Fruit fly (Drosophila melanogaster) whole organism, wandering third instar larva: ENCODE data around the gene CG11286.

ENCODE experiments used
- CG32264 ChIP-seq: fragments of 200-800 bp; sonication (Bioruptor generic); optimal IDR thresholded peaks from 2 replicates; lab custom pipeline; 2016; ENCODE audit warnings: missing biosample characterization, missing genetic modification characterization
- CG9705 ChIP-seq: fragments of 200-800 bp; sonication (Bioruptor generic); optimal IDR thresholded peaks from 2 replicates; lab custom pipeline; 2018; ENCODE audit warnings: missing biosample characterization, mild to moderate bottlenecking, missing genetic modification characterization
- CrebA ChIP-seq: fragments of 200-800 bp; sonication (Bioruptor generic); optimal IDR thresholded peaks from 2 replicates; lab custom pipeline; 2016; ENCODE audit warnings: missing biosample characterization, mild to moderate bottlenecking, missing genetic modification characterization, borderline replicate concordance
- Dfd ChIP-seq: fragments of >200 bp; optimal IDR thresholded peaks from 2 replicates; lab custom pipeline; 2017; ENCODE audit warnings: missing biosample characterization, missing genetic modification characterization
- GATAd ChIP-seq: sonication (Bioruptor generic); optimal IDR thresholded peaks from 2 replicates; lab custom pipeline; 2016; ENCODE audit warnings: missing biosample characterization, missing genetic modification characterization
- Rel ChIP-seq, 2 experiments: fragments of 200-800 bp; sonication (Bioruptor generic) in 1 of 2; optimal IDR thresholded peaks; 2 replicates in 1 of 2; 3 replicates in 1 of 2; lab custom pipeline; 2016 to 2019; ENCODE audit warnings: mild to moderate bottlenecking in 2 of 2, missing biosample characterization in 2 of 2, missing genetic modification characterization in 2 of 2, moderate library complexity in 1 of 2
- Sp1 ChIP-seq: fragments of 200-800 bp; sonication (Bioruptor generic); optimal IDR thresholded peaks from 3 replicates; lab custom pipeline; 2019; ENCODE audit warnings: missing biosample characterization, mild to moderate bottlenecking, missing genetic modification characterization, moderate library complexity
- dsf ChIP-seq: sonication (Bioruptor generic); optimal IDR thresholded peaks from 2 replicates; lab custom pipeline; 2016; ENCODE audit warnings: missing biosample characterization, missing genetic modification characterization, borderline replicate concordance
- ey ChIP-seq: fragments of 200-800 bp; sonication (Bioruptor generic); optimal IDR thresholded peaks from 2 replicates; lab custom pipeline; 2016; ENCODE audit warnings: missing biosample characterization, missing genetic modification characterization
- h ChIP-seq: fragments of 200-800 bp; sonication (Bioruptor generic); optimal IDR thresholded peaks from 3 replicates; lab custom pipeline; 2016; ENCODE audit warnings: missing biosample characterization, mild to moderate bottlenecking, missing genetic modification characterization
- pan ChIP-seq: fragments of >200 bp; optimal IDR thresholded peaks from 2 replicates; lab custom pipeline; 2017
- psq ChIP-seq: fragments of 200-800 bp; sonication (Bioruptor generic); optimal IDR thresholded peaks from 3 replicates; lab custom pipeline; 2017; ENCODE audit warnings: missing biosample characterization, mild to moderate bottlenecking, missing genetic modification characterization, moderate library complexity
- usp ChIP-seq: fragments of >200 bp; optimal IDR thresholded peaks from 2 replicates; lab custom pipeline; 2017; ENCODE audit warnings: missing biosample characterization, missing genetic modification characterization
- woc ChIP-seq: sonication (Bioruptor generic); optimal IDR thresholded peaks from 2 replicates; lab custom pipeline; 2016; ENCODE audit warnings: missing biosample characterization, mild to moderate bottlenecking, missing genetic modification characterization

DNA sequence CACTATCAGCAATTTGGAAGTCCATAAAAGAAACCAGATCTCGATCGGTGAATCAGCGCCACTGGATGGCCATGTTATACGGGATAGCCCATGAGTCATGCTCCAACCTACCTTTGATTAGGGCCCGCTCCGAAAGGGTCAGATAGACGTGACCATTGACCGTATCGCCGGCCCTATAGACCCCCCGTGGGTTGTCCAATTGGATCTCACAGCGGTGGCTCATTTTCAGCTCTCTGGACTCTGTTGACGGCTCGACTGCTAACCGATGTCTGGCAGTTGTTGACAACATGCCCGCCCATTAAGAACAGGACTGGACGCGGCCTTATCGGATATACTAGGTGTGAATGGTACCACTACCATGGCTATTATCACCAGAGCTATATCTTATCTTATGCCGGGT is 27.0 kb upstream of the CG11286 start, which contains the start of gene CG18744:
- TF ChIP-seq woc (no peak), pan (lab: Kevin White, UChicago) (no peak), psq (no peak), usp (GFP tag; lab: Kevin White, UChicago) (no peak), Dfd (GFP tag; lab: Kevin White, UChicago) (no peak), ey (GFP tag; lab: Kevin White, UChicago) (no peak), CrebA (no peak), Sp1 (no peak), Rel (GFP tag; optimal IDR thresholded peaks at IDR 0.05; lab: Kevin White, UChicago) (no peak), Rel (tag; optimal IDR thresholded peaks at IDR 0.05; lab: Kevin White, UChicago) (no peak), GATAd (GFP tag; lab: Kevin White, UChicago) (no peak), CG9705 (no peak), h (GFP tag; lab: Kevin White, UChicago) (no peak), dsf (no peak), CG32264 (no peak)
